Fruit fly (Drosophila melanogaster): ENCODE results near the gene sNPF.

sNPF gene

DNA sequence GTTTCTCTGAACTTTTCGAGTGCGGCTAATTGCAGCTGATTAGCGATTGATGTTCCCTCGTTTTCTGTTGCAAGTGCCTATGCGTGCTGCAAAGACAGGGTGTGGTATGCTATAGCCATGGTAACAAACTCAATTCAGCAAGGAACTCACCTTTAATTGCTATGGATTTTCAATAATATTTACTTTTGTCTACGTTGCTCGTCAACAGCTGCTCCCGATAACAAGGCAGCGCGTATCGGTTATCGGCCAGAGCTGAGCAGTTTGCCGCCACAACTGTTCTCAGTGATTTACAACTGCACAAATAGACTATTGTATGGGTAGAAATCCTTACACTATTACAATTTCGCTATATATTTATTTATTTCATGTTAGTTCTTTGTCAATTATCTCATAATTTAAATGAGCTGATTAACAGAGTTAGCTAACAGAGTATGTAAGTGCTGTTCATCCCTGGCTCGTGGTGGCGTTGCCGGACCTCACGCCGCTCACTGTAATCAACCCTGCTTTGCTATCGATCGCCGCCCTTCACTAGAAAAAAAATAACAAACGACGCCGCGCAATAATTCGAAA, 47.6 kb downstream of the sNPF start, which contains the start of the genes pr and neb (continued):
- TF ChIP-seq Vsx1 (GFP tag; optimal IDR thresholded peaks at IDR 0.05) (peak; percentile 70), Dek (tag; optimal IDR thresholded peaks at IDR 0.05) (peak; percentile 24), crp (GFP tag; optimal IDR thresholded peaks at IDR 0.05) (peak; percentile 52 to 86), gsb-n (tag; optimal IDR thresholded peaks at IDR 0.05) (no peak), CG6689 (GFP tag; IDR thresholded peaks at IDR 0.05) (0 out of 2 replicates have a peak, but pooled peaks have one; percentile 20), CG18011 (GFP tag; optimal IDR thresholded peaks at IDR 0.05) (peak; percentile 40), Gug (GFP tag; IDR thresholded peaks at IDR 0.05) (no peak), CG2129 (GFP tag; IDR thresholded peaks at IDR 0.05; ENCODE audit: partially characterized antibody) (no peak), CG17385 (GFP tag; optimal IDR thresholded peaks at IDR 0.05) (peak; percentile 30), CG15601 (tag; optimal IDR thresholded peaks at IDR 0.05) (peak; percentile 66), nau (GFP tag; optimal IDR thresholded peaks at IDR 0.05) (no peak), da (GFP tag; optimal IDR thresholded peaks at IDR 0.05) (no peak), CG18619 (GFP tag; optimal IDR thresholded peaks at IDR 0.05) (peak; percentile 36), Nf-YB (GFP tag; optimal IDR thresholded peaks at IDR 0.05) (peak; percentile 41), Ptx1 (GFP tag; IDR thresholded peaks at IDR 0.05) (peak; percentile 70), CG32772 (GFP tag; IDR thresholded peaks at IDR 0.05) (peak; percentile 77), Optix (GFP tag; IDR thresholded peaks at IDR 0.05) (peak; percentile 6; the same call in 1 of the 3 replicates), Doc3 (GFP tag; IDR thresholded peaks at IDR 0.05; ENCODE audit: partially characterized antibody) (0 out of 3 replicates have a peak, but pooled peaks have one; percentile 40), CTCF (GFP tag; optimal IDR thresholded peaks at IDR 0.05) (no peak), CG4854 (GFP tag; optimal IDR thresholded peaks at IDR 0.05) (peak; percentile 57), Abd-B (GFP tag; optimal IDR thresholded peaks at IDR 0.05) (peak; percentile 61), ssp (GFP tag; IDR thresholded peaks at IDR 0.05) (no peak; the same call in 1 of the 2 replicates), CG4424 (GFP tag; optimal IDR thresholded peaks at IDR 0.05) (no peak), fd102C (GFP tag; optimal IDR thresholded peaks at IDR 0.05) (no peak), CG9876 (GFP tag; optimal IDR thresholded peaks at IDR 0.05) (peak; percentile 16), CG11456 (GFP tag; IDR thresholded peaks at IDR 0.05) (0 out of 3 replicates have a peak, but pooled peaks have one; percentile 58), CG8924 (tag; optimal IDR thresholded peaks at IDR 0.05) (peak; percentile 59), CG2202 (tag; optimal IDR thresholded peaks at IDR 0.05) (no peak), ab (GFP tag; optimal IDR thresholded peaks at IDR 0.05) (no peak), CG1024 (GFP tag; IDR thresholded peaks at IDR 0.05) (no peak), CG6813 (GFP tag; optimal IDR thresholded peaks at IDR 0.05) (no peak), grn (GFP tag; optimal IDR thresholded peaks at IDR 0.05) (no peak), Spps (tag; optimal IDR thresholded peaks at IDR 0.05) (no peak), CG17328 (GFP tag; IDR thresholded peaks at IDR 0.05) (peak; percentile 73; the same call in 1 of the 2 replicates), CG11723 (GFP tag; optimal IDR thresholded peaks at IDR 0.05) (no peak), CHES-1-like (GFP tag; optimal IDR thresholded peaks at IDR 0.05) (no peak), CG4328 (GFP tag; optimal IDR thresholded peaks at IDR 0.05) (no peak), CG4282 (GFP tag; optimal IDR thresholded peaks at IDR 0.05) (no peak), twi (tag; optimal IDR thresholded peaks at IDR 0.05) (peak; percentile 39), kah (GFP tag; optimal IDR thresholded peaks at IDR 0.05) (no peak), tio (GFP tag; optimal IDR thresholded peaks at IDR 0.05) (no peak), CG11695 (GFP tag; IDR thresholded peaks at IDR 0.05) (no peak), lov (optimal IDR thresholded peaks at IDR 0.05) (no peak), lov (GFP tag; IDR thresholded peaks at IDR 0.05) (no peak), Hmx (GFP tag; optimal IDR thresholded peaks at IDR 0.05) (no peak), CG7357 (GFP tag; IDR thresholded peaks at IDR 0.05) (no peak), wor (GFP tag; IDR thresholded peaks at IDR 0.05) (peak; percentile 43; the same call in 1 of the 2 replicates), CG6272 (GFP tag; IDR thresholded peaks at IDR 0.05) (no peak), wdn (GFP tag; IDR thresholded peaks at IDR 0.05) (peak; percentile 77; the same call in 1 of the 2 replicates), sob (GFP tag; IDR thresholded peaks at IDR 0.05) (peak; percentile 77), HHEX (GFP tag; optimal IDR thresholded peaks at IDR 0.05) (no peak)

Data from whole organism, embryonic.